Fruit fly (Drosophila melanogaster) whole organism, prepupa: ENCODE results near the gene CG8006.
A peak's percentile ranks its signal among the peaks of the same experiment; 100 is the strongest.

Experiments used
- Blimp-1 ChIP-seq: fragments of 200-800 bp; sonication (Bioruptor generic); optimal IDR thresholded peaks from 3 replicates; lab custom pipeline; 2017; ENCODE audit warnings: missing biosample characterization, missing genetic modification characterization, mild to moderate bottlenecking, moderate library complexity, missing genetic modification reagents
- CG10631 ChIP-seq: fragments of 200-800 bp; sonication (Bioruptor generic); optimal IDR thresholded peaks from 2 replicates; lab custom pipeline; 2016; ENCODE audit warnings: missing biosample characterization, missing genetic modification characterization
- CG10669 ChIP-seq: fragments of 200-800 bp; sonication (Bioruptor generic); optimal IDR thresholded peaks from 3 replicates; lab custom pipeline; 2018; ENCODE audit warnings: missing biosample characterization, mild to moderate bottlenecking, missing genetic modification characterization, moderate library complexity
- CG11294 ChIP-seq: fragments of 200-800 bp; sonication (Bioruptor generic); IDR thresholded peaks from 2 replicates; pipeline ENCODE4 v1.3.6; 2022; ENCODE audit warnings: missing biosample characterization, missing genetic modification characterization
- CG11762 ChIP-seq: fragments of 200-800 bp; sonication (Bioruptor generic); optimal IDR thresholded peaks from 3 replicates; lab custom pipeline; 2016; ENCODE audit warnings: missing biosample characterization, missing genetic modification characterization; ENCODE audit not compliant: insufficient read depth
- CG11902 ChIP-seq: fragments of 200-800 bp; sonication (Bioruptor generic); optimal IDR thresholded peaks from 3 replicates; lab custom pipeline; 2016; ENCODE audit warnings: missing biosample characterization, missing genetic modification characterization
- CG15336 ChIP-seq: fragments of 200-800 bp; sonication (Bioruptor generic); IDR thresholded peaks from 2 replicates; pipeline ENCODE4 v1.3.6; 2022; ENCODE audit warnings: missing biosample characterization, missing genetic modification characterization
- CG1621 ChIP-seq: fragments of 200-800 bp; sonication (Bioruptor generic); optimal IDR thresholded peaks from 3 replicates; lab custom pipeline; 2018; ENCODE audit warnings: missing biosample characterization, mild to moderate bottlenecking, missing genetic modification characterization
- CG31627 ChIP-seq: fragments of 200-800 bp; sonication (Bioruptor generic); optimal IDR thresholded peaks from 3 replicates; lab custom pipeline; 2016; ENCODE audit warnings: missing biosample characterization, missing genetic modification characterization
- CG32006 ChIP-seq: fragments of 200-800 bp; sonication (Bioruptor generic); optimal IDR thresholded peaks from 3 replicates; lab custom pipeline; 2017; ENCODE audit warnings: missing biosample characterization, mild to moderate bottlenecking, missing genetic modification characterization
- CG34406 ChIP-seq: fragments of 200-800 bp; sonication (Bioruptor generic); optimal IDR thresholded peaks from 3 replicates; lab custom pipeline; 2016; ENCODE audit warnings: missing biosample characterization, missing genetic modification characterization
- CG3919 ChIP-seq: fragments of 200-800 bp; sonication (Bioruptor generic); optimal IDR thresholded peaks from 3 replicates; lab custom pipeline; 2016; ENCODE audit warnings: missing biosample characterization, missing genetic modification characterization
- CG6163 ChIP-seq: fragments of 200-800 bp; sonication (Bioruptor generic); IDR thresholded peaks from 3 replicates; pipeline ENCODE4 v1.3.6; 2022; ENCODE audit warnings: missing biosample characterization, missing genetic modification characterization
- CG6792 ChIP-seq: fragments of 200-800 bp; sonication (Bioruptor generic); optimal IDR thresholded peaks from 3 replicates; lab custom pipeline; 2016; ENCODE audit warnings: missing biosample characterization, missing genetic modification characterization
- CG6808 ChIP-seq: fragments of 200-800 bp; sonication (Bioruptor generic); optimal IDR thresholded peaks from 3 replicates; lab custom pipeline; 2017; ENCODE audit warnings: missing biosample characterization, missing genetic modification characterization, mild to moderate bottlenecking, moderate library complexity, missing genetic modification reagents
- CG8119 ChIP-seq: fragments of 200-800 bp; sonication (Bioruptor generic); IDR thresholded peaks from 3 replicates; pipeline ENCODE4 v1.3.6; 2022; ENCODE audit warnings: missing biosample characterization, missing genetic modification characterization
- CG8319 ChIP-seq: fragments of 200-800 bp; sonication (Bioruptor generic); optimal IDR thresholded peaks from 3 replicates; lab custom pipeline; 2016; ENCODE audit warnings: missing biosample characterization, missing genetic modification characterization
- CG8632 ChIP-seq: fragments of 200-800 bp; sonication (Bioruptor generic); optimal IDR thresholded peaks from 3 replicates; lab custom pipeline; 2016; ENCODE audit warnings: missing biosample characterization, missing genetic modification characterization
- Eip75B ChIP-seq: fragments of 200-800 bp; sonication (Bioruptor generic); optimal IDR thresholded peaks from 3 replicates; lab custom pipeline; 2016; ENCODE audit warnings: missing biosample characterization, missing genetic modification characterization
- Eip78C ChIP-seq: fragments of 200-800 bp; sonication (Bioruptor generic); peaks from one replicate; lab custom pipeline; 2016; ENCODE audit warnings: missing biosample characterization, missing genetic modification characterization
- Eip93F ChIP-seq: fragments of 200-800 bp; sonication (Bioruptor generic); optimal IDR thresholded peaks from 2 replicates; lab custom pipeline; 2016; ENCODE audit warnings: missing biosample characterization, mild to moderate bottlenecking, missing genetic modification characterization
- Ets21C ChIP-seq: fragments of 200-800 bp; sonication (Bioruptor generic); optimal IDR thresholded peaks from 3 replicates; lab custom pipeline; 2016; ENCODE audit warnings: missing biosample characterization, missing genetic modification characterization
- Ets96B ChIP-seq: fragments of 200-800 bp; optimal IDR thresholded peaks from 2 replicates; lab custom pipeline; 2019; ENCODE audit warnings: missing biosample characterization, mild to moderate bottlenecking, missing genetic modification characterization, moderate library complexity
- Hr39 ChIP-seq: fragments of 200-800 bp; sonication (Bioruptor generic); optimal IDR thresholded peaks from 2 replicates; lab custom pipeline; 2016; ENCODE audit warnings: missing biosample characterization, missing genetic modification characterization
- Hr4 ChIP-seq: fragments of 200-800 bp; sonication (Bioruptor generic); optimal IDR thresholded peaks from 3 replicates; lab custom pipeline; 2016; ENCODE audit warnings: missing biosample characterization, missing genetic modification characterization
- OdsH ChIP-seq: fragments of 200-800 bp; sonication (Bioruptor generic); optimal IDR thresholded peaks from 3 replicates; lab custom pipeline; 2016; ENCODE audit warnings: missing biosample characterization, missing genetic modification characterization
- Smox ChIP-seq: fragments of 200-800 bp; sonication (Bioruptor generic); optimal IDR thresholded peaks from 3 replicates; lab custom pipeline; 2016; ENCODE audit warnings: missing biosample characterization, missing genetic modification characterization
- Sox14 ChIP-seq: fragments of 200-800 bp; sonication (Bioruptor generic); optimal IDR thresholded peaks from 3 replicates; lab custom pipeline; 2016; ENCODE audit warnings: missing biosample characterization, missing genetic modification characterization
- Sox15 ChIP-seq: fragments of 200-800 bp; sonication (Bioruptor generic); optimal IDR thresholded peaks from 3 replicates; lab custom pipeline; 2016; ENCODE audit warnings: missing biosample characterization, missing genetic modification characterization
- achi ChIP-seq: fragments of 200-800 bp; sonication (Bioruptor generic); optimal IDR thresholded peaks from 3 replicates; lab custom pipeline; 2016; ENCODE audit warnings: missing biosample characterization, missing genetic modification characterization
- acj6 ChIP-seq: fragments of 200-800 bp; sonication (Bioruptor generic); optimal IDR thresholded peaks from 3 replicates; lab custom pipeline; 2016; ENCODE audit warnings: missing biosample characterization, missing genetic modification characterization
- dac ChIP-seq: fragments of 200-800 bp; sonication (Bioruptor generic); optimal IDR thresholded peaks from 2 replicates; lab custom pipeline; 2017; ENCODE audit warnings: missing biosample characterization, mild to moderate bottlenecking, missing genetic modification characterization
- eg ChIP-seq: fragments of 200-800 bp; sonication (Bioruptor generic); IDR thresholded peaks from 3 replicates; pipeline ENCODE4 v1.3.6; 2022; ENCODE audit warnings: missing biosample characterization, missing genetic modification characterization
- fd59A ChIP-seq: fragments of 200-800 bp; sonication (Bioruptor generic); optimal IDR thresholded peaks from 2 replicates; lab custom pipeline; 2017; ENCODE audit warnings: missing biosample characterization, mild to moderate bottlenecking, missing genetic modification characterization, missing genetic modification reagents
- fd85E ChIP-seq: fragments of 200-800 bp; sonication (Bioruptor generic); optimal IDR thresholded peaks from 3 replicates; lab custom pipeline; 2016; ENCODE audit warnings: missing biosample characterization, missing genetic modification characterization
- fkh ChIP-seq: fragments of 200-800 bp; sonication (Bioruptor generic); optimal IDR thresholded peaks from 3 replicates; lab custom pipeline; 2017; ENCODE audit warnings: missing biosample characterization, mild to moderate bottlenecking, missing genetic modification characterization, moderate library complexity
- lz ChIP-seq: fragments of 200-800 bp; sonication (Bioruptor generic); optimal IDR thresholded peaks from 3 replicates; lab custom pipeline; 2016; ENCODE audit warnings: missing biosample characterization, missing genetic modification characterization
- salr ChIP-seq, 2 experiments: fragments of 200-800 bp; sonication (Bioruptor generic); optimal IDR thresholded peaks; 3 replicates each; lab custom pipeline; 2016 to 2018; ENCODE audit warnings: missing biosample characterization in 2 of 2, missing genetic modification characterization in 2 of 2, mild to moderate bottlenecking in 1 of 2
- spab ChIP-seq: fragments of 200-800 bp; sonication (Bioruptor generic); optimal IDR thresholded peaks from 2 replicates; lab custom pipeline; 2017; ENCODE audit warnings: missing biosample characterization, mild to moderate bottlenecking, missing genetic modification characterization, missing genetic modification reagents

The CG8006 gene

DNA sequence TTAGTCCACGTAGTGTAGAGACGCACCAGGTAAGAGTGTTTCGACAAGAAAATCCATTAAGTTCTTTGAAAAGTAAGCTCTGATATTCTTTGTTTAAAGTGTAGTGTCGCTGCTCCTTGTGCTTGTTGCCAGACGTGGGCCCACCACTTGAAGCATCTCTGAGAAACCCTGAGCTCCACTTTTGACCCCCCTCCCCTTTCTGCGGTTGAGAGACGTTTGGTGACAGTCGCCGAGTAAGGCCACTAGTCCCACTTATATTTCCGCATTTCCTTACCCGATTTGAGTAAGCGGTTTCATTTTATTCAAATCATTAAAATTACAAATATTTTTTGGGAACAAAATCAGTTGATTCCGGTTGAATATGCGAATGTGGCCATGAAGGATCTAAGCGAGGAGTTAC lies at the start of gene CG8006:
Gene CG8006, plus strand, starts transcription at position 301 of the 400 bp plus-strand sequence.
- TF ChIP-seq Smox (GFP tag; lab: Kevin White, UChicago) (no peak), CG31627 (no peak), CG10669 (GFP tag; lab: Kevin White, UChicago) (no peak), Eip93F (GFP tag; lab: Kevin White, UChicago) (no peak), Ets21C (GFP tag; lab: Kevin White, UChicago) (no peak), lz (GFP tag; lab: Kevin White, UChicago) (no peak), Sox14 (GFP tag; lab: Kevin White, UChicago) (no peak), OdsH (GFP tag; lab: Kevin White, UChicago) (no peak), fd85E (GFP tag; lab: Kevin White, UChicago) (no peak), CG8319 (GFP tag; lab: Kevin White, UChicago) (no peak)

DNA sequence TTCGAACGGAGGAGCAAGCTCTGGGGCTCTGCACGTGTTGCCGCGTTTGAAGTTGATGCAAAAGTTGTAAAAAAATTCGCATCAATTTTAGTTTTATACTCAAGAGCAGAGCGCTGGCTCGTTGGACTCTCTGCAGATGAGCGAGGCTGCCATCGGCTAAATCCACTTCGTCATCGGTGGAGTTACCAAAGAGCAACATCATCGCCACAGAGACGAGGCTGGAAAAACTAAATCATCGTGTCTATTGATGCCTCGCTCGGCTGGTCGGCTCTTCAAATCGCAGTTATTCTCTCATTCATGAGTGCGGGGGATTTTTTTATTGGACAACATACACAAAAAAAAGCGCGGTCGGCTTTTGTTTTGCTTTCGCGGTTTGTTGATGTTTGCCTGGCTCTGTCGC lies 46.3 kb upstream of the CG8006 start, which contains the start of gene CG13675:
Gene CG13675, minus strand, starts transcription at position 83 of the 400 bp plus-strand sequence.
- TF ChIP-seq CG10631 (GFP tag; lab: Kevin White, UChicago) (no peak), eg (GFP tag; lab: Robert Waterston, UW) (peak; percentile 26; the same call in 1 of the 3 replicates), spab (no peak), CG6808 (no peak), OdsH (GFP tag; lab: Kevin White, UChicago) (no peak), CG32006 (GFP tag; lab: Kevin White, UChicago) (no peak), CG15336 (GFP tag; lab: Robert Waterston, UW) (no peak), CG6163 (no peak), CG8119 (GFP tag; lab: Robert Waterston, UW) (0 out of 3 replicates have a peak, but pooled peaks have one; percentile 24), CG1621 (tag; lab: Kevin White, UChicago) (no peak), Ets21C (GFP tag; lab: Kevin White, UChicago) (no peak), CG8632 (GFP tag; lab: Kevin White, UChicago) (no peak), Sox14 (GFP tag; lab: Kevin White, UChicago) (no peak), salr (GFP tag; optimal IDR thresholded peaks at IDR 0.05; lab: Kevin White, UChicago) (no peak), Eip93F (GFP tag; lab: Kevin White, UChicago) (no peak)

DNA sequence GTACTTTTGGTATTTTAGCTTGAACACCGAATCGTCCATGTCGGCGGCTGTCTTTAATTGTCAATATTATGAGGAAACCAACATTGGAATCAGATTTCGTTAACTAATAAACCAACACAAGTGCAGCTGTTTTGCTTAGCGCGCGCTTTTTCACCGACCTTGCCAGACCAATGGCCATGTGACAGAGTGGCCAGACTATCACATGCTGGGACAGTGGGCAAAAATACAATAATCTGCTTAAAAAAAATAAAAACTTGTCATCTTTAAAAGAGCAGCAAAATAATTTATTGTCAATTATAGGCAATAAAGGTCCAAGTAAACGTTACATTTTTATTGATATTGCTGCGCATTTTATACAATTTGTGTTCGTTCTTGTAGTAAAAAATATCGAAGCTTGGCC lies 35.9 kb upstream of the CG8006 start, which contains the start of gene RecQ4:
Gene RecQ4, minus strand, starts transcription at position 161 of the 400 bp plus-strand sequence.
- peak; percentile 5 for TF ChIP-seq lz (GFP tag; lab: Kevin White, UChicago)
- peak; percentile 20 for TF ChIP-seq Hr39 (GFP tag; lab: Kevin White, UChicago)
- no peak for TF ChIP-seq Hr4 (GFP tag; lab: Kevin White, UChicago)
- TF ChIP-seq CG8119 (GFP tag; lab: Robert Waterston, UW): no peak
- no peak for TF ChIP-seq CG11294 (GFP tag; lab: Robert Waterston, UW)

DNA sequence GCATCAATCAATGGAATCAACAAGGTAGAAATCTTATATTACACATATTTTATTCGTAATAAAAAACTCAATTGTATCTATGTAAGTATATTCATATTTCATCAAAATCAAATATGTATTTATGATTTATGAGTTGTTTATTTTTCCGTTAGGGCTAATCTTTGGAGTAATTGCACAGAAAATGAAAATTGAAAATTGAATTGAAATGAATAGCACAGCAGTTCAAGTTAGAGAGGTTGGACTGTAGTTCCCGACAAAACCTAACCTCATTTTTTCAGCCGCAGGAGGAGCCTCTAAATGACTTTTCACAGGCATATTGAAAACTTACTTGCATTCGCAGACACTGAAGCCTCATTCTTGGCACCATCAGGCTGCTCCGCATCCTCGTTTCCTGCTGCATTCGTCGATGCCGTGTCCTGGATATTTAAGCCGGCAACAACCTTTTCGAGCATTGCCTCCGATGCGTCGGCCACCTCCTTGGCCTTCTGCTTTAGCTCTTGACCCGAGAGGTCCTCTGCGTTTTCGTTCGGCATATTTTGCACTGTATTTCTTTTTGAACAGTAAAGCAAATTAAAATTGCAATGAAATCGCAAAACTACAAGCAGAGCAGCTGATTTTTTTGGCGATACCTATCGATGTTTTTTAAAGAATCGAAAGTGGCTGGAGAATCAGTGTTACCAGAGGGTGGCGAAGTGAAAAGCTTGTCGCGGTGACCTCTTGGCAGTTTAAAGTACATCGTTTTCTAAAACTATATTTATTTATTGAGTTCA lies 33.7 kb upstream of the CG8006 start, which contains the start of gene Nmt:
Gene Nmt, minus strand, starts transcription at position 635 of the 770 bp plus-strand sequence.
- peak; percentile 33 for TF ChIP-seq Eip78C (GFP tag; lab: Kevin White, UChicago)
- TF ChIP-seq fd59A: no peak
- peak; percentile 42 for TF ChIP-seq Hr39 (GFP tag; lab: Kevin White, UChicago)
- no peak for TF ChIP-seq spab
- TF ChIP-seq CG8319 (GFP tag; lab: Kevin White, UChicago): peak; percentile 80
- peak; percentile 24 for TF ChIP-seq CG8632 (GFP tag; lab: Kevin White, UChicago)
- TF ChIP-seq CG8119 (GFP tag; lab: Robert Waterston, UW): peak; percentile 52; the same call in 2 of the 3 replicates
- peak; percentile 77 for TF ChIP-seq CG15336 (GFP tag; lab: Robert Waterston, UW)
- TF ChIP-seq eg (GFP tag; lab: Robert Waterston, UW): peak; percentile 51; the same call in 1 of the 3 replicates
- peak; percentile 58; the same call in 1 of the 3 replicates for TF ChIP-seq CG6163
- TF ChIP-seq CG3919: peak; percentile 60
- peak; percentile 39 for TF ChIP-seq lz (GFP tag; lab: Kevin White, UChicago)
- TF ChIP-seq CG1621 (tag; lab: Kevin White, UChicago): no peak
- no peak for TF ChIP-seq CG11902 (GFP tag; lab: Kevin White, UChicago)
- peak; percentile 44 for TF ChIP-seq achi (GFP tag; lab: Kevin White, UChicago)
- TF ChIP-seq CG11294 (GFP tag; lab: Robert Waterston, UW): no peak
- TF ChIP-seq CG34406: peak; percentile 41
- TF ChIP-seq Eip75B (GFP tag; lab: Kevin White, UChicago): no peak
- TF ChIP-seq CG32006 (GFP tag; lab: Kevin White, UChicago): no peak
- no peak for TF ChIP-seq dac (GFP tag; lab: Kevin White, UChicago)
- no peak for TF ChIP-seq Ets96B (tag; lab: Kevin White, UChicago)
- no peak for TF ChIP-seq fkh (GFP tag; lab: Kevin White, UChicago)
- TF ChIP-seq CG6808: no peak
- peak; percentile 13 for TF ChIP-seq Sox15 (GFP tag; lab: Kevin White, UChicago)
- peak; percentile 57 for TF ChIP-seq acj6
- TF ChIP-seq CG31627: peak; percentile 37
- TF ChIP-seq Sox14 (GFP tag; lab: Kevin White, UChicago): no peak
- TF ChIP-seq CG6792 (GFP tag; lab: Kevin White, UChicago): peak; percentile 52
- TF ChIP-seq OdsH (GFP tag; lab: Kevin White, UChicago): peak; percentile 56
- no peak for TF ChIP-seq Blimp-1
- TF ChIP-seq CG11762 (GFP tag; lab: Kevin White, UChicago): no peak
- peak in 1 of 2 experiments; percentile 24 for TF ChIP-seq salr (GFP tag; optimal IDR thresholded peaks at IDR 0.05; lab: Kevin White, UChicago)
